Fruit fly (Drosophila melanogaster) whole organism, embryonic: ENCODE results near the gene CG14302.
A peak's percentile ranks its signal among the peaks of the same experiment; 100 is the strongest.

Source experiments
- Ada2b ChIP-seq: fragments of 200-800 bp; sonication (Bioruptor generic); IDR thresholded peaks from 2 replicates; pipeline ENCODE4 v1.3.6; 2022; ENCODE audit warnings: missing biosample characterization, missing genetic modification characterization
- Adf1 ChIP-seq: fragments of 200-800 bp; sonication (Bioruptor generic); IDR thresholded peaks from 2 replicates; pipeline ENCODE4 v1.3.6; 2022; ENCODE audit warnings: missing biosample characterization, missing genetic modification characterization
- Antp ChIP-seq: fragments of 200-800 bp; sonication (Bioruptor generic); optimal IDR thresholded peaks from 3 replicates; lab custom pipeline; 2016; ENCODE audit warnings: missing biosample characterization, missing genetic modification characterization
- Atf3 ChIP-seq: fragments of 200-800 bp; sonication (Bioruptor generic); optimal IDR thresholded peaks from 3 replicates; lab custom pipeline; 2016; ENCODE audit warnings: missing biosample characterization, missing genetic modification characterization
- B-H1 ChIP-seq: fragments of 200-800 bp; sonication (Bioruptor generic); IDR thresholded peaks from 3 replicates; pipeline ENCODE4 v1.3.6; 2022; ENCODE audit warnings: missing biosample characterization, missing genetic modification characterization
- BtbVII ChIP-seq: fragments of 200-800 bp; sonication (Bioruptor generic); optimal IDR thresholded peaks from 3 replicates; lab custom pipeline; 2017; ENCODE audit warnings: missing biosample characterization, mild to moderate bottlenecking, missing genetic modification characterization
- CG1024 ChIP-seq: fragments of 200-800 bp; sonication (Bioruptor generic); IDR thresholded peaks from 2 replicates; pipeline ENCODE4 v1.3.6; 2022; ENCODE audit warnings: missing biosample characterization, missing genetic modification characterization
- CG10654 ChIP-seq: fragments of 200-800 bp; sonication (Bioruptor generic); optimal IDR thresholded peaks from 2 replicates; lab custom pipeline; 2016; ENCODE audit warnings: missing biosample characterization, missing genetic modification characterization
- CG10979 ChIP-seq: fragments of 200-800 bp; sonication (Bioruptor generic); optimal IDR thresholded peaks from 2 replicates; lab custom pipeline; 2018; ENCODE audit warnings: missing biosample characterization, mild to moderate bottlenecking, missing genetic modification characterization, moderate library complexity
- CG11398 ChIP-seq: fragments of 200-800 bp; sonication (Bioruptor generic); optimal IDR thresholded peaks from 2 replicates; lab custom pipeline; 2016; ENCODE audit warnings: missing biosample characterization, missing genetic modification characterization
- CG11560 ChIP-seq: fragments of 200-800 bp; sonication (Bioruptor generic); IDR thresholded peaks from 3 replicates; pipeline ENCODE4 v1.3.6; 2022; ENCODE audit warnings: missing biosample characterization, missing genetic modification characterization
- CG12391 ChIP-seq: fragments of 200-800 bp; sonication (Bioruptor generic); optimal IDR thresholded peaks from 3 replicates; lab custom pipeline; 2018; ENCODE audit warnings: missing biosample characterization, mild to moderate bottlenecking, missing genetic modification characterization, moderate library complexity
- CG18476 ChIP-seq: fragments of 200-800 bp; sonication (Bioruptor generic); optimal IDR thresholded peaks from 2 replicates; lab custom pipeline; 2016; ENCODE audit warnings: missing biosample characterization, mild to moderate bottlenecking, missing genetic modification characterization
- CG30403 ChIP-seq: fragments of 200-800 bp; sonication (Bioruptor generic); optimal IDR thresholded peaks from 3 replicates; lab custom pipeline; 2016; ENCODE audit warnings: missing biosample characterization, missing genetic modification characterization
- CG31388 ChIP-seq: fragments of 200-800 bp; sonication (Bioruptor generic); optimal IDR thresholded peaks from 2 replicates; lab custom pipeline; 2016; ENCODE audit warnings: missing biosample characterization, missing genetic modification characterization
- CG43689 ChIP-seq: fragments of 200-800 bp; sonication (Bioruptor generic); IDR thresholded peaks from 2 replicates; pipeline ENCODE4 v1.3.6; 2022; ENCODE audit warnings: missing biosample characterization, missing genetic modification characterization
- CG5953 ChIP-seq: fragments of 200-800 bp; sonication (Bioruptor generic); IDR thresholded peaks from 2 replicates; pipeline ENCODE4 v1.3.6; 2022; ENCODE audit warnings: missing biosample characterization, missing genetic modification characterization
- CG6272 ChIP-seq: fragments of 200-800 bp; sonication (Bioruptor generic); IDR thresholded peaks from 2 replicates; pipeline ENCODE4 v1.3.6; 2022; ENCODE audit warnings: missing biosample characterization, missing genetic modification characterization
- CG6689 ChIP-seq: fragments of 200-800 bp; sonication (Bioruptor generic); IDR thresholded peaks from 2 replicates; pipeline ENCODE4 v1.3.6; 2022; ENCODE audit warnings: missing biosample characterization, missing genetic modification characterization
- CG8281 ChIP-seq: fragments of 200-800 bp; sonication (Bioruptor generic); optimal IDR thresholded peaks from 2 replicates; lab custom pipeline; 2018; ENCODE audit warnings: missing biosample characterization, mild to moderate bottlenecking, missing genetic modification characterization, moderate library complexity
- CoRest ChIP-seq: fragments of 200-800 bp; sonication (Bioruptor generic); optimal IDR thresholded peaks from 3 replicates; lab custom pipeline; 2018; ENCODE audit warnings: missing biosample characterization, mild to moderate bottlenecking, missing genetic modification characterization, moderate library complexity
- Hr3 ChIP-seq: fragments of 200-800 bp; sonication (Bioruptor generic); optimal IDR thresholded peaks from 3 replicates; lab custom pipeline; 2016; ENCODE audit warnings: missing biosample characterization, missing genetic modification characterization
- Med ChIP-seq: fragments of 200-800 bp; sonication (Bioruptor generic); peaks from one replicate; lab custom pipeline; 2016; ENCODE audit warnings: missing biosample characterization, missing genetic modification characterization, mild to moderate bottlenecking, inconsistent platforms, moderate library complexity
- Myb ChIP-seq: fragments of 200-800 bp; sonication (Bioruptor generic); optimal IDR thresholded peaks from 2 replicates; lab custom pipeline; 2016; ENCODE audit warnings: missing biosample characterization, missing genetic modification characterization
- NC2α ChIP-seq: fragments of 200-800 bp; sonication (Bioruptor generic); optimal IDR thresholded peaks from 2 replicates; lab custom pipeline; 2016; ENCODE audit warnings: missing biosample characterization, missing genetic modification characterization
- NfI ChIP-seq: fragments of 200-800 bp; sonication (Bioruptor generic); optimal IDR thresholded peaks from 3 replicates; lab custom pipeline; 2018; ENCODE audit warnings: missing biosample characterization, mild to moderate bottlenecking, missing genetic modification characterization, moderate library complexity
- Rfx ChIP-seq: fragments of 200-800 bp; sonication (Bioruptor generic); IDR thresholded peaks from 2 replicates; pipeline ENCODE4 v1.3.6; 2022; ENCODE audit warnings: missing biosample characterization, missing genetic modification characterization
- Vsx1 ChIP-seq: fragments of 200-800 bp; sonication (Bioruptor generic); optimal IDR thresholded peaks from 2 replicates; lab custom pipeline; 2017; ENCODE audit warnings: missing biosample characterization, mild to moderate bottlenecking, missing genetic modification characterization, missing genetic modification reagents
- ap ChIP-seq: fragments of 200-800 bp; sonication (Bioruptor generic); IDR thresholded peaks from 2 replicates; pipeline ENCODE4 v1.3.6; 2022; ENCODE audit warnings: missing biosample characterization, missing genetic modification characterization
- az2 ChIP-seq: fragments of 200-800 bp; sonication (Bioruptor generic); optimal IDR thresholded peaks from 3 replicates; lab custom pipeline; 2016; ENCODE audit warnings: missing biosample characterization, missing genetic modification characterization
- chif ChIP-seq, 2 experiments: fragments of 200-800 bp; sonication (Bioruptor generic); optimal IDR thresholded peaks; 3 replicates each; lab custom pipeline; 2016; ENCODE audit warnings: missing biosample characterization in 2 of 2, missing genetic modification characterization in 2 of 2
- chm ChIP-seq: fragments of 200-800 bp; sonication (Bioruptor generic); IDR thresholded peaks from 2 replicates; pipeline ENCODE4 v1.3.6; 2022; ENCODE audit warnings: missing biosample characterization, missing genetic modification characterization
- crp ChIP-seq, 2 experiments: fragments of 200-800 bp; sonication (Bioruptor generic); optimal IDR thresholded peaks; 2 replicates in 1 of 2; 3 replicates in 1 of 2; lab custom pipeline; 2017; ENCODE audit warnings: missing biosample characterization in 2 of 2, missing genetic modification characterization in 2 of 2, mild to moderate bottlenecking in 1 of 2, moderate library complexity in 1 of 2
- gt ChIP-seq: fragments of 200-800 bp; sonication (Bioruptor generic); IDR thresholded peaks from 2 replicates; pipeline ENCODE4 v1.3.6; 2022; ENCODE audit warnings: missing biosample characterization, missing genetic modification characterization
- hkb ChIP-seq, 2 experiments: fragments of 200-800 bp in 1 of 2; fragments of >200 bp in 1 of 2; sonication (Bioruptor generic) in 1 of 2; IDR thresholded peaks in 1 of 2; optimal IDR thresholded peaks in 1 of 2; 2 replicates each; pipeline versions ENCODE4 v1.3.6 to Lab custom; 2017 to 2022; ENCODE audit warnings: missing biosample characterization in 1 of 2, missing genetic modification characterization in 1 of 2
- insv ChIP-seq, 2 experiments: fragments of 200-800 bp; sonication (Bioruptor generic); optimal IDR thresholded peaks; 3 replicates each; lab custom pipeline; 2016 to 2018; ENCODE audit warnings: missing biosample characterization in 2 of 2, missing genetic modification characterization in 2 of 2
- odd ChIP-seq: fragments of 200-800 bp; sonication (Bioruptor generic); optimal IDR thresholded peaks from 2 replicates; lab custom pipeline; 2017; ENCODE audit warnings: missing biosample characterization, mild to moderate bottlenecking, missing genetic modification characterization
- pan ChIP-seq, 4 experiments: fragments of >200 bp in 3 of 4; fragments of 200-800 bp in 1 of 4; sonication (Bioruptor generic) in 1 of 4; optimal IDR thresholded peaks in 3 of 4; IDR thresholded peaks in 1 of 4; 2 replicates each; pipeline versions ENCODE4 v1.3.6 to Lab custom; 2017 to 2022; ENCODE audit warnings: missing biosample characterization in 2 of 4, missing genetic modification characterization in 2 of 4, mixed read lengths in 1 of 4
- pum ChIP-seq: fragments of 200-800 bp; sonication (Bioruptor generic); optimal IDR thresholded peaks from 2 replicates; lab custom pipeline; 2016; ENCODE audit warnings: missing biosample characterization, missing genetic modification characterization
- row ChIP-seq: fragments of 200-800 bp; sonication (Bioruptor generic); IDR thresholded peaks from 3 replicates; pipeline ENCODE4 v1.3.6; 2022; ENCODE audit warnings: missing biosample characterization, missing genetic modification characterization
- seq ChIP-seq: fragments of 200-800 bp; sonication (Bioruptor generic); IDR thresholded peaks from 2 replicates; pipeline ENCODE4 v1.3.6; 2022; ENCODE audit warnings: missing biosample characterization, missing genetic modification characterization
- tap ChIP-seq: fragments of 200-800 bp; optimal IDR thresholded peaks from 3 replicates; lab custom pipeline; 2019; ENCODE audit warnings: missing biosample characterization, mild to moderate bottlenecking, missing genetic modification characterization, moderate library complexity
- tgo ChIP-seq: fragments of 200-800 bp; sonication (Bioruptor generic); IDR thresholded peaks from 3 replicates; pipeline ENCODE4 v1.3.6; 2022; ENCODE audit warnings: missing biosample characterization, missing genetic modification characterization
- tna ChIP-seq: fragments of 200-800 bp; sonication (Bioruptor generic); IDR thresholded peaks from 2 replicates; pipeline ENCODE4 v1.3.6; 2022; ENCODE audit warnings: missing biosample characterization, missing genetic modification characterization; ENCODE audit not compliant: partially characterized antibody
- tx ChIP-seq: fragments of 200-800 bp; sonication (Bioruptor generic); optimal IDR thresholded peaks from 2 replicates; lab custom pipeline; 2016; ENCODE audit warnings: missing biosample characterization, missing genetic modification characterization
- unpg ChIP-seq: fragments of 200-800 bp; sonication (Bioruptor generic); optimal IDR thresholded peaks from 3 replicates; lab custom pipeline; 2018; ENCODE audit warnings: missing biosample characterization, mild to moderate bottlenecking, missing genetic modification characterization, moderate library complexity
- wor ChIP-seq: fragments of 200-800 bp; sonication (Bioruptor generic); IDR thresholded peaks from 2 replicates; pipeline ENCODE4 v1.3.6; 2022; ENCODE audit warnings: missing biosample characterization, missing genetic modification characterization
- zfh1 ChIP-seq: fragments of 200-800 bp; sonication (Bioruptor generic); IDR thresholded peaks from 3 replicates; pipeline ENCODE4 v1.3.6; 2022; ENCODE audit warnings: missing biosample characterization, missing genetic modification characterization

The CG14302 gene

DNA sequence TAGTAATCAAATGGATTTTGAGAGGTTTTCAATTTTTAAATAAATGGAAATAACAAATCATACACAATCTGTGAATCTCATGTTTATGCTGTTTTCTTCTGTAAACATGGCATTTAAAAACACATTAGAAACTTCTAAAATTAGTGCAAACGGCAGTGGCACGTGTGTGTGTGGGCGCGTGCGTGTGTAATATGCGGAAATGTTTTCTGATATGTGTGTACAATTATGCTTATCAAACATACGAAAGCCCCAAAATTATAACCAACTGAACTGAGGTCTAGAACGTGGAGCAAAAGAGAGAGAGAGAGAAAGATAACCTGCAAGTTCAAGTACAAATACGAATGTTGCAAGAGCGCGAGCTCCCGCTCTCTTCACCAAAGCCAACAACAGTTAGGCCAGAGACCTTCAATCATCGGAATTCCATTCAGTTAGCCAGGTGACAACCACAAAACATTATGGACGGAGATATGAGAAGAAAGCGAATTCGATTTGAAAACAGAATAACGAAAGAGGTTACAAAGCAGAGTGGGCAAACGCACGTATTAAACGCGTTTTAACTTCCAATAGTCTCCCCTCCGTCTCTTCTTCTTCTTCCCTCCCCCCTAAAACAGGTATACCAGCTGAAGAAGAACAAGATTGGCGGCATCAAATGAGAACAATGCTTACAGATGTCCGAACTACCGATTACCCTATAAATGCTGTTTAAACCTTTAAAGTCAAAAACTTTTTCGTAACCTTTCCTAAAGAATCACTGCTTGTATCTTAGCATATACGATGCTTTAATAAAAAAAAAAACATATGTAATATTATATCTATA lies 8.8 kb downstream of the CG14302 start:
- TF ChIP-seq pan (optimal IDR thresholded peaks at IDR 0.05; lab: Kevin White, UChicago), result no peak
- peak in 1 of 2 experiments; percentile 98 for TF ChIP-seq pan (GFP tag; optimal IDR thresholded peaks at IDR 0.05 in 1 of 2, IDR thresholded peaks at IDR 0.05 in 1 of 2)
- peak; percentile 97 for TF ChIP-seq Ada2b (GFP tag; lab: Robert Waterston, UW)
- TF ChIP-seq CG10654 (GFP tag; lab: Kevin White, UChicago), result peak; percentile 95
- TF ChIP-seq BtbVII (GFP tag; lab: Kevin White, UChicago), result peak; percentile 97
- TF ChIP-seq CG5953 (GFP tag; lab: Robert Waterston, UW), result peak; percentile 91
- peak; percentile 93 for TF ChIP-seq CG6272 (GFP tag; lab: Robert Waterston, UW)
- TF ChIP-seq CG8281 (tag; lab: Kevin White, UChicago), result peak; percentile 86
- TF ChIP-seq CG43689 (GFP tag; lab: Robert Waterston, UW), result peak; percentile 94
- peak; percentile 96 for TF ChIP-seq tap
- peak; percentile 97 for TF ChIP-seq CG12391 (tag; lab: Kevin White, UChicago)
- TF ChIP-seq odd (GFP tag; lab: Kevin White, UChicago), result peak; percentile 91
- TF ChIP-seq Hr3 (GFP tag; lab: Kevin White, UChicago), result peak; percentile 95
- TF ChIP-seq CoRest (tag; lab: Kevin White, UChicago), result peak; percentile 98
- peak; percentile 96 for TF ChIP-seq CG10979
- no peak for TF ChIP-seq hkb (optimal IDR thresholded peaks at IDR 0.05; lab: Kevin White, UChicago)
- TF ChIP-seq hkb (GFP tag; IDR thresholded peaks at IDR 0.05; lab: Robert Waterston, UW), result peak; percentile 97
- TF ChIP-seq ap, result peak; percentile 94
- TF ChIP-seq Antp (GFP tag; lab: Kevin White, UChicago), result peak; percentile 86
- peak in 1 of 2 experiments; percentile 42 for TF ChIP-seq insv (GFP tag; optimal IDR thresholded peaks at IDR 0.05; lab: Kevin White, UChicago)
- peak; percentile 81 for TF ChIP-seq Adf1 (GFP tag; lab: Robert Waterston, UW)
- peak; percentile 98 for TF ChIP-seq Rfx (GFP tag; lab: Robert Waterston, UW)
- peak; percentile 80 for TF ChIP-seq pum (GFP tag; lab: Kevin White, UChicago)
- TF ChIP-seq Vsx1, result peak; percentile 93
- peak; percentile 91 for TF ChIP-seq wor (GFP tag; lab: Robert Waterston, UW)
- TF ChIP-seq unpg (GFP tag; lab: Kevin White, UChicago), result peak; percentile 96
- TF ChIP-seq CG6689, result peak; percentile 95
- TF ChIP-seq CG30403 (GFP tag; lab: Kevin White, UChicago), result peak; percentile 97
- peak; percentile 54 for TF ChIP-seq Atf3 (GFP tag; lab: Kevin White, UChicago)
- peak; percentile 96 for TF ChIP-seq CG18476
- TF ChIP-seq tna (GFP tag; lab: Robert Waterston, UW), result no peak
- peak; percentile 71 to 82 for TF ChIP-seq chif (GFP tag; optimal IDR thresholded peaks at IDR 0.05; lab: Kevin White, UChicago)
- TF ChIP-seq chm (GFP tag; lab: Robert Waterston, UW), result peak; percentile 95
- TF ChIP-seq az2 (GFP tag; lab: Kevin White, UChicago), result peak; percentile 94
- TF ChIP-seq Med (GFP tag; lab: Kevin White, UChicago), result peak; percentile 97
- peak; percentile 79 for TF ChIP-seq tx (GFP tag; lab: Kevin White, UChicago)
- peak; percentile 89 for TF ChIP-seq CG11560
- TF ChIP-seq tgo (GFP tag; lab: Robert Waterston, UW), result peak; percentile 97
- peak; percentile 97 for TF ChIP-seq B-H1 (GFP tag; lab: Robert Waterston, UW)
- TF ChIP-seq seq, result peak; percentile 95
- TF ChIP-seq row (GFP tag; lab: Robert Waterston, UW), result peak; percentile 98
- TF ChIP-seq zfh1 (GFP tag; lab: Robert Waterston, UW), result peak; percentile 95
- peak in 1 of 2 experiments; percentile 62 for TF ChIP-seq crp (GFP tag; optimal IDR thresholded peaks at IDR 0.05; lab: Kevin White, UChicago)
- peak; percentile 20 for TF ChIP-seq NC2α (GFP tag; lab: Kevin White, UChicago)
- peak; percentile 43 for TF ChIP-seq CG11398 (GFP tag; lab: Kevin White, UChicago)
- peak; percentile 96 for TF ChIP-seq NfI (GFP tag; lab: Kevin White, UChicago)
- peak; percentile 44 for TF ChIP-seq Myb (GFP tag; lab: Kevin White, UChicago)
- TF ChIP-seq CG31388, result peak; percentile 94
- TF ChIP-seq gt (GFP tag; lab: Robert Waterston, UW), result peak; percentile 85
- peak; percentile 91 for TF ChIP-seq CG1024
